Comparison of ENCODE assay signal across 4 fruit fly cellular contexts in genomic region chr3L:9124923-9125260, dm6.
TF ChIP-seq lines count a peak whose summit lies in the region.

No protein-coding gene starts in this region.

- peak; percentile 13 for TF ChIP-seq CTCF in whole organism, embryonic (GFP tag; optimal IDR thresholded peaks at IDR 0.05; lab: Kevin White, UChicago)

TF ChIP-seq in whole organism, embryonic, 481 proteins besides CTCF, POLR2A, EP300 and RAD21 (continues in another document):
- TF ChIP-seq CG8478 (optimal IDR thresholded peaks at IDR 0.05; lab: Kevin White, UChicago) (no peak), pfk (GFP tag; optimal IDR thresholded peaks at IDR 0.05; lab: Kevin White, UChicago) (no peak), CG14860 (GFP tag; IDR thresholded peaks at IDR 0.05; lab: Robert Waterston, UW; ENCODE audit: partially characterized antibody) (0 out of 3 replicates have a peak, but pooled peaks have one; percentile 8), Hmr (GFP tag; optimal IDR thresholded peaks at IDR 0.05; lab: Kevin White, UChicago) (no peak), br (optimal IDR thresholded peaks at IDR 0.05; lab: Kevin White, UChicago) (no peak), CG10565 (GFP tag; optimal IDR thresholded peaks at IDR 0.05; lab: Kevin White, UChicago) (no peak), hkb (optimal IDR thresholded peaks at IDR 0.05; lab: Kevin White, UChicago) (no peak), hkb (GFP tag; IDR thresholded peaks at IDR 0.05; lab: Robert Waterston, UW) (no peak), CG4360 (GFP tag; IDR thresholded peaks at IDR 0.05; lab: Robert Waterston, UW) (no peak), cg (GFP tag; optimal IDR thresholded peaks at IDR 0.05; lab: Kevin White, UChicago) (peak; percentile 48), CG4820 (GFP tag; optimal IDR thresholded peaks at IDR 0.05; lab: Kevin White, UChicago) (no peak), sqz (GFP tag; optimal IDR thresholded peaks at IDR 0.05; lab: Kevin White, UChicago) (peak; percentile 66), CG15073 (GFP tag; optimal IDR thresholded peaks at IDR 0.05; lab: Kevin White, UChicago) (no peak), Chrac-16 (GFP tag; optimal IDR thresholded peaks at IDR 0.05; lab: Kevin White, UChicago) (no peak), C15 (GFP tag; IDR thresholded peaks at IDR 0.05; lab: Robert Waterston, UW) (no peak), CG32767 (GFP tag; IDR thresholded peaks at IDR 0.05; lab: Robert Waterston, UW) (no peak), CG6854 (GFP tag; optimal IDR thresholded peaks at IDR 0.05; lab: Kevin White, UChicago) (no peak), CG2116 (GFP tag; optimal IDR thresholded peaks at IDR 0.05; lab: Kevin White, UChicago) (no peak), Max (GFP tag; optimal IDR thresholded peaks at IDR 0.05; lab: Kevin White, UChicago) (no peak), CG6254 (GFP tag; optimal IDR thresholded peaks at IDR 0.05; lab: Kevin White, UChicago) (no peak), ab (GFP tag; optimal IDR thresholded peaks at IDR 0.05; lab: Kevin White, UChicago) (no peak), CG8290 (GFP tag; optimal IDR thresholded peaks at IDR 0.05; lab: Kevin White, UChicago) (peak; percentile 7), CG8290 (tag; optimal IDR thresholded peaks at IDR 0.05; lab: Kevin White, UChicago) (no peak), her (GFP tag; optimal IDR thresholded peaks at IDR 0.05; lab: Kevin White, UChicago) (no peak)

TF ChIP-seq in whole organism, prepupa, 60 proteins besides CTCF, POLR2A, EP300 and RAD21:
- TF ChIP-seq spab (GFP tag; optimal IDR thresholded peaks at IDR 0.05; lab: Kevin White, UChicago) (no peak), CG6163 (GFP tag; IDR thresholded peaks at IDR 0.05; lab: Robert Waterston, UW) (0 out of 3 replicates have a peak, but pooled peaks have one; percentile 9)

TF ChIP-seq in whole organism, pupa, 21 proteins besides CTCF, POLR2A, EP300 and RAD21:
- TF ChIP-seq Pif1B (GFP tag; optimal IDR thresholded peaks at IDR 0.05; lab: Kevin White, UChicago) (no peak), Pif1A (GFP tag; optimal IDR thresholded peaks at IDR 0.05; lab: Kevin White, UChicago) (no peak), D1 (tag; optimal IDR thresholded peaks at IDR 0.05; lab: Kevin White, UChicago) (no peak), Ets98B (GFP tag; IDR thresholded peaks at IDR 0.05; lab: Robert Waterston, UW) (peak; percentile 25; the same call in 1 of the 2 replicates), CG34367 (tag; optimal IDR thresholded peaks at IDR 0.05; lab: Kevin White, UChicago) (no peak), CG8301 (tag; optimal IDR thresholded peaks at IDR 0.05; lab: Kevin White, UChicago) (no peak), gl (tag; optimal IDR thresholded peaks at IDR 0.05; lab: Kevin White, UChicago) (no peak)

TF ChIP-seq in whole organism, wandering third instar larva, 38 proteins besides CTCF, POLR2A, EP300 and RAD21:
- no peak for TF ChIP-seq Vsx2 (GFP tag; optimal IDR thresholded peaks at IDR 0.05; lab: Kevin White, UChicago; ENCODE audit: partially characterized antibody)
- TF ChIP-seq Dfd (GFP tag; optimal IDR thresholded peaks at IDR 0.05; lab: Kevin White, UChicago) = peak; percentile 27
